Fruit fly (Drosophila melanogaster) whole organism, embryonic: ENCODE measurements around the gene Tg.
A peak's percentile ranks its signal among the peaks of the same experiment; 100 is the strongest.

Source experiments
- B-H1 ChIP-seq: fragments of 200-800 bp; sonication (Bioruptor generic); IDR thresholded peaks from 3 replicates; pipeline ENCODE4 v1.3.6; 2022; ENCODE audit warnings: missing biosample characterization, missing genetic modification characterization
- BEAF-32 ChIP-seq: fragments of 200-800 bp; sonication (Bioruptor generic); optimal IDR thresholded peaks from 3 replicates; lab custom pipeline; 2017; ENCODE audit warnings: missing biosample characterization, missing genetic modification characterization, mild to moderate bottlenecking, moderate library complexity, missing genetic modification reagents
- CG10654 ChIP-seq: fragments of 200-800 bp; sonication (Bioruptor generic); optimal IDR thresholded peaks from 2 replicates; lab custom pipeline; 2016; ENCODE audit warnings: missing biosample characterization, missing genetic modification characterization
- CG11093 ChIP-seq: fragments of 200-800 bp; sonication (Bioruptor generic); IDR thresholded peaks from 3 replicates; pipeline ENCODE4 v1.3.6; 2022; ENCODE audit warnings: missing biosample characterization, missing genetic modification characterization
- CG12071 ChIP-seq: fragments of 200-800 bp; sonication (Bioruptor generic); optimal IDR thresholded peaks from 3 replicates; lab custom pipeline; 2018; ENCODE audit warnings: missing biosample characterization, mild to moderate bottlenecking, missing genetic modification characterization
- CG12236 ChIP-seq: fragments of 200-800 bp; sonication (Bioruptor generic); optimal IDR thresholded peaks from 2 replicates; lab custom pipeline; 2016; ENCODE audit warnings: missing biosample characterization, missing genetic modification characterization
- CG13624 ChIP-seq: fragments of 200-800 bp; sonication (Bioruptor generic); optimal IDR thresholded peaks from 2 replicates; lab custom pipeline; 2016; ENCODE audit warnings: missing biosample characterization, missing genetic modification characterization
- CG14014 ChIP-seq: fragments of 200-800 bp; sonication (Bioruptor generic); IDR thresholded peaks from 2 replicates; pipeline ENCODE4 v1.3.6; 2022; ENCODE audit warnings: missing biosample characterization, missing genetic modification characterization
- CG14667 ChIP-seq: fragments of 200-800 bp; sonication (Bioruptor generic); IDR thresholded peaks from 2 replicates; pipeline ENCODE4 v1.3.6; 2022; ENCODE audit warnings: missing biosample characterization, missing genetic modification characterization
- CG14965 ChIP-seq: fragments of 200-800 bp; sonication (Bioruptor generic); optimal IDR thresholded peaks from 2 replicates; lab custom pipeline; 2016; ENCODE audit warnings: missing biosample characterization, missing genetic modification characterization, borderline replicate concordance
- CG2129 ChIP-seq: fragments of 200-800 bp; sonication (Bioruptor generic); IDR thresholded peaks from 2 replicates; pipeline ENCODE4 v1.3.6; 2022; ENCODE audit warnings: missing biosample characterization, missing genetic modification characterization; ENCODE audit not compliant: partially characterized antibody
- CG32767 ChIP-seq: fragments of 200-800 bp; sonication (Bioruptor generic); IDR thresholded peaks from 2 replicates; pipeline ENCODE4 v1.3.6; 2022; ENCODE audit warnings: missing biosample characterization, missing genetic modification characterization
- CG34224 ChIP-seq: fragments of 200-800 bp; sonication (Bioruptor generic); IDR thresholded peaks from 3 replicates; pipeline ENCODE4 v1.3.6; 2022; ENCODE audit warnings: missing biosample characterization, missing genetic modification characterization; ENCODE audit not compliant: partially characterized antibody
- CG34376 ChIP-seq: fragments of 200-800 bp; sonication (Bioruptor generic); optimal IDR thresholded peaks from 2 replicates; lab custom pipeline; 2018; ENCODE audit warnings: missing biosample characterization, mild to moderate bottlenecking, missing genetic modification characterization
- CG3847 ChIP-seq: fragments of 200-800 bp; sonication (Bioruptor generic); IDR thresholded peaks from 2 replicates; pipeline ENCODE4 v1.3.6; 2022; ENCODE audit warnings: missing biosample characterization, missing genetic modification characterization
- CG4820 ChIP-seq: fragments of 200-800 bp; sonication (Bioruptor generic); optimal IDR thresholded peaks from 3 replicates; lab custom pipeline; 2016; ENCODE audit warnings: missing biosample characterization, missing genetic modification characterization
- CG6791 ChIP-seq: fragments of 200-800 bp; sonication (Bioruptor generic); IDR thresholded peaks from 3 replicates; pipeline ENCODE4 v1.3.6; 2022; ENCODE audit warnings: missing biosample characterization, missing genetic modification characterization; ENCODE audit not compliant: partially characterized antibody
- CG7963 ChIP-seq: fragments of 200-800 bp; sonication (Bioruptor generic); IDR thresholded peaks from 3 replicates; pipeline ENCODE4 v1.3.6; 2022; ENCODE audit warnings: missing biosample characterization, missing genetic modification characterization; ENCODE audit not compliant: partially characterized antibody
- CG8290 ChIP-seq, 3 experiments: fragments of 200-800 bp; sonication (Bioruptor generic); optimal IDR thresholded peaks; 2 replicates each; lab custom pipeline; 2016 to 2019; ENCODE audit warnings: missing biosample characterization in 3 of 3, missing genetic modification characterization in 3 of 3, mild to moderate bottlenecking in 2 of 3, moderate library complexity in 1 of 3
- CG8388 ChIP-seq: fragments of 200-800 bp; sonication (Bioruptor generic); optimal IDR thresholded peaks from 2 replicates; lab custom pipeline; 2019; ENCODE audit warnings: missing biosample characterization, mild to moderate bottlenecking, missing genetic modification characterization, moderate library complexity
- CG9797 ChIP-seq: fragments of 200-800 bp; sonication (Bioruptor generic); optimal IDR thresholded peaks from 3 replicates; lab custom pipeline; 2018; ENCODE audit warnings: missing biosample characterization, mild to moderate bottlenecking, missing genetic modification characterization
- CG9876 ChIP-seq: fragments of 200-800 bp; sonication (Bioruptor generic); optimal IDR thresholded peaks from 2 replicates; lab custom pipeline; 2016; ENCODE audit warnings: missing biosample characterization, missing genetic modification characterization
- Doc2 ChIP-seq: fragments of 200-800 bp; sonication (Bioruptor generic); IDR thresholded peaks from 2 replicates; pipeline ENCODE4 v1.3.6; 2022; ENCODE audit warnings: missing biosample characterization, missing genetic modification characterization
- Ets97D ChIP-seq: fragments of 200-800 bp; sonication (Bioruptor generic); optimal IDR thresholded peaks from 3 replicates; lab custom pipeline; 2016; ENCODE audit warnings: missing biosample characterization, missing genetic modification characterization
- H15 ChIP-seq: fragments of 200-800 bp; sonication (Bioruptor generic); IDR thresholded peaks from 3 replicates; pipeline ENCODE4 v1.3.6; 2022; ENCODE audit warnings: missing biosample characterization, missing genetic modification characterization
- HLH4C ChIP-seq: fragments of 200-800 bp; sonication (Bioruptor generic); IDR thresholded peaks from 3 replicates; pipeline ENCODE4 v1.3.6; 2022; ENCODE audit warnings: missing biosample characterization, missing genetic modification characterization; ENCODE audit not compliant: partially characterized antibody
- HLH54F ChIP-seq: fragments of 200-800 bp; sonication (Bioruptor generic); optimal IDR thresholded peaks from 3 replicates; lab custom pipeline; 2016; ENCODE audit warnings: missing biosample characterization, missing genetic modification characterization
- MBD-R2 ChIP-seq: fragments of 200-800 bp; sonication (Bioruptor generic); IDR thresholded peaks from 2 replicates; pipeline ENCODE4 v1.3.6; 2022; ENCODE audit warnings: missing biosample characterization, missing genetic modification characterization
- NC2α ChIP-seq: fragments of 200-800 bp; sonication (Bioruptor generic); optimal IDR thresholded peaks from 2 replicates; lab custom pipeline; 2016; ENCODE audit warnings: missing biosample characterization, missing genetic modification characterization
- NC2β ChIP-seq: fragments of 200-800 bp; sonication (Bioruptor generic); optimal IDR thresholded peaks from 2 replicates; lab custom pipeline; 2016; ENCODE audit warnings: missing biosample characterization, missing genetic modification characterization
- Ravus ChIP-seq: fragments of 200-800 bp; sonication (Bioruptor generic); IDR thresholded peaks from 2 replicates; pipeline ENCODE4 v1.3.6; 2022; ENCODE audit warnings: missing biosample characterization, missing genetic modification characterization
- Side ChIP-seq: fragments of 200-800 bp; sonication (Bioruptor generic); optimal IDR thresholded peaks from 2 replicates; lab custom pipeline; 2016; ENCODE audit warnings: missing biosample characterization, missing genetic modification characterization
- abd-A ChIP-seq: fragments of 200-800 bp; sonication (Bioruptor generic); optimal IDR thresholded peaks from 3 replicates; lab custom pipeline; 2019; ENCODE audit warnings: missing biosample characterization, mild to moderate bottlenecking, missing genetic modification characterization, moderate library complexity
- ara ChIP-seq: fragments of 200-800 bp; sonication (Bioruptor generic); IDR thresholded peaks from 2 replicates; pipeline ENCODE4 v1.3.6; 2022; ENCODE audit warnings: missing biosample characterization, missing genetic modification characterization
- cato ChIP-seq: fragments of 200-800 bp; sonication (Bioruptor generic); optimal IDR thresholded peaks from 2 replicates; lab custom pipeline; 2016; ENCODE audit warnings: missing biosample characterization, missing genetic modification characterization, borderline replicate concordance
- crp ChIP-seq, 2 experiments: fragments of 200-800 bp; sonication (Bioruptor generic); optimal IDR thresholded peaks; 2 replicates in 1 of 2; 3 replicates in 1 of 2; lab custom pipeline; 2017; ENCODE audit warnings: missing biosample characterization in 2 of 2, missing genetic modification characterization in 2 of 2, mild to moderate bottlenecking in 1 of 2, moderate library complexity in 1 of 2
- esg ChIP-seq: fragments of 200-800 bp; sonication (Bioruptor generic); conservative IDR thresholded peaks from 2 replicates; pipeline ENCODE4 v1.3.6; 2022; ENCODE audit warnings: missing biosample characterization, missing genetic modification characterization
- eve ChIP-seq, 2 experiments: fragments of >200 bp; optimal IDR thresholded peaks; 2 replicates each; lab custom pipeline; 2017; ENCODE audit warnings: missing biosample characterization in 2 of 2, missing genetic modification characterization in 2 of 2
- ewg ChIP-seq: fragments of 200-800 bp; sonication (Bioruptor generic); optimal IDR thresholded peaks from 3 replicates; lab custom pipeline; 2017; ENCODE audit warnings: mild to moderate bottlenecking, missing biosample characterization, missing genetic modification reagents, missing genetic modification characterization
- grn ChIP-seq: fragments of 200-800 bp; sonication (Bioruptor generic); optimal IDR thresholded peaks from 3 replicates; lab custom pipeline; 2017; ENCODE audit warnings: missing biosample characterization, missing genetic modification characterization
- ham ChIP-seq: fragments of 200-800 bp; sonication (Bioruptor generic); IDR thresholded peaks from 2 replicates; pipeline ENCODE4 v1.3.6; 2022; ENCODE audit warnings: missing biosample characterization, missing genetic modification characterization
- jing ChIP-seq: fragments of 200-800 bp; sonication (Bioruptor generic); optimal IDR thresholded peaks from 2 replicates; lab custom pipeline; 2018; ENCODE audit warnings: missing biosample characterization, mild to moderate bottlenecking, missing genetic modification characterization
- kah ChIP-seq: fragments of 200-800 bp; sonication (Bioruptor generic); optimal IDR thresholded peaks from 2 replicates; lab custom pipeline; 2018; ENCODE audit warnings: missing biosample characterization, mild to moderate bottlenecking, missing genetic modification characterization
- kni ChIP-seq: fragments of 200-800 bp; sonication (Bioruptor generic); optimal IDR thresholded peaks from 3 replicates; lab custom pipeline; 2017; ENCODE audit warnings: mild to moderate bottlenecking, missing biosample characterization, missing genetic modification reagents, missing genetic modification characterization
- ro ChIP-seq: fragments of 200-800 bp; sonication (Bioruptor generic); IDR thresholded peaks from 2 replicates; pipeline ENCODE4 v1.3.6; 2022; ENCODE audit warnings: missing biosample characterization, missing genetic modification characterization
- shn ChIP-seq: fragments of 200-800 bp; sonication (Bioruptor generic); optimal IDR thresholded peaks from 3 replicates; lab custom pipeline; 2016; ENCODE audit warnings: missing biosample characterization, missing genetic modification characterization
- slbo ChIP-seq: fragments of 200-800 bp; sonication (Bioruptor generic); IDR thresholded peaks from 2 replicates; pipeline ENCODE4 v1.3.6; 2022; ENCODE audit warnings: missing biosample characterization, missing genetic modification characterization
- slou ChIP-seq: fragments of 200-800 bp; sonication (Bioruptor generic); optimal IDR thresholded peaks from 3 replicates; lab custom pipeline; 2016; ENCODE audit warnings: missing biosample characterization, missing genetic modification characterization
- tll ChIP-seq, 2 experiments: fragments of 200-800 bp in 1 of 2; fragments of >200 bp in 1 of 2; sonication (Bioruptor generic) in 1 of 2; optimal IDR thresholded peaks; 2 replicates each; lab custom pipeline; 2017 to 2019; ENCODE audit warnings: missing biosample characterization in 2 of 2, missing genetic modification characterization in 2 of 2, mild to moderate bottlenecking in 1 of 2, moderate library complexity in 1 of 2
- tup ChIP-seq: fragments of 200-800 bp; sonication (Bioruptor generic); optimal IDR thresholded peaks from 2 replicates; lab custom pipeline; 2016; ENCODE audit warnings: missing biosample characterization, mild to moderate bottlenecking, missing genetic modification characterization, moderate library complexity
- zf30C ChIP-seq: fragments of 200-800 bp; sonication (Bioruptor generic); optimal IDR thresholded peaks from 3 replicates; lab custom pipeline; 2018; ENCODE audit warnings: missing biosample characterization, mild to moderate bottlenecking, missing genetic modification characterization

The Tg gene

dm6 chr2L:8072692-8073091 is 61.5 kb downstream of the Tg start, which contains the start of the genes MED20 and Trf (continued):
- TF ChIP-seq CG32767 (GFP tag; lab: Robert Waterston, UW) (no peak), crp (GFP tag; optimal IDR thresholded peaks at IDR 0.05; lab: Kevin White, UChicago) (peak in 1 of 2 experiments; percentile 62), kni (no peak), CG14667 (no peak), CG14014 (GFP tag; lab: Robert Waterston, UW) (no peak), Ravus (no peak), BEAF-32 (GFP tag; lab: Kevin White, UChicago) (peak; percentile 28), tll (GFP tag; optimal IDR thresholded peaks at IDR 0.05; lab: Kevin White, UChicago) (no peak), jing (GFP tag; lab: Kevin White, UChicago) (no peak), Doc2 (GFP tag; lab: Robert Waterston, UW) (no peak), CG6791 (GFP tag; lab: Robert Waterston, UW) (peak; percentile 52), shn (GFP tag; lab: Kevin White, UChicago) (no peak), cato (no peak), Side (GFP tag; lab: Kevin White, UChicago) (no peak), ro (no peak), grn (GFP tag; lab: Kevin White, UChicago) (no peak), CG7963 (no peak), CG34376 (no peak), CG9797 (GFP tag; lab: Kevin White, UChicago) (peak; percentile 73), CG11093 (GFP tag; lab: Robert Waterston, UW) (no peak), CG8290 (GFP tag; optimal IDR thresholded peaks at IDR 0.05; lab: Kevin White, UChicago) (no peak), CG8290 (tag; optimal IDR thresholded peaks at IDR 0.05; lab: Kevin White, UChicago) (no peak), CG14965 (GFP tag; lab: Kevin White, UChicago) (no peak), NC2α (no peak), HLH54F (GFP tag; lab: Kevin White, UChicago) (no peak), B-H1 (no peak), NC2β (no peak), CG13624 (GFP tag; lab: Kevin White, UChicago) (peak; percentile 0), slbo (no peak), abd-A (no peak), Ets97D (GFP tag; lab: Kevin White, UChicago) (peak; percentile 7), H15 (GFP tag; lab: Robert Waterston, UW) (no peak), eve (GFP tag; optimal IDR thresholded peaks at IDR 0.05; lab: Kevin White, UChicago) (no peak), ham (GFP tag; lab: Robert Waterston, UW) (no peak), HLH4C (GFP tag; lab: Robert Waterston, UW) (no peak), CG3847 (GFP tag; lab: Robert Waterston, UW) (no peak), esg (GFP tag; lab: Robert Waterston, UW) (no peak), kah (GFP tag; lab: Kevin White, UChicago) (no peak), CG34224 (0 out of 3 replicates have a peak, but pooled peaks have one; percentile 29), CG10654 (GFP tag; lab: Kevin White, UChicago) (no peak), ara (no peak), slou (GFP tag; lab: Kevin White, UChicago) (no peak), CG2129 (GFP tag; lab: Robert Waterston, UW) (no peak), CG12236 (GFP tag; lab: Kevin White, UChicago) (no peak), CG8388 (GFP tag; lab: Kevin White, UChicago) (no peak), tup (GFP tag; lab: Kevin White, UChicago) (no peak), ewg (GFP tag; lab: Kevin White, UChicago) (no peak), CG4820 (GFP tag; lab: Kevin White, UChicago) (no peak), MBD-R2 (GFP tag; lab: Robert Waterston, UW) (peak; percentile 94), zf30C (peak; percentile 43), CG12071 (GFP tag; lab: Kevin White, UChicago) (no peak), CG9876 (GFP tag; lab: Kevin White, UChicago) (no peak)
